Fruit fly (Drosophila melanogaster): Measurements from ENCODE around the gene CG12093.

DNA sequence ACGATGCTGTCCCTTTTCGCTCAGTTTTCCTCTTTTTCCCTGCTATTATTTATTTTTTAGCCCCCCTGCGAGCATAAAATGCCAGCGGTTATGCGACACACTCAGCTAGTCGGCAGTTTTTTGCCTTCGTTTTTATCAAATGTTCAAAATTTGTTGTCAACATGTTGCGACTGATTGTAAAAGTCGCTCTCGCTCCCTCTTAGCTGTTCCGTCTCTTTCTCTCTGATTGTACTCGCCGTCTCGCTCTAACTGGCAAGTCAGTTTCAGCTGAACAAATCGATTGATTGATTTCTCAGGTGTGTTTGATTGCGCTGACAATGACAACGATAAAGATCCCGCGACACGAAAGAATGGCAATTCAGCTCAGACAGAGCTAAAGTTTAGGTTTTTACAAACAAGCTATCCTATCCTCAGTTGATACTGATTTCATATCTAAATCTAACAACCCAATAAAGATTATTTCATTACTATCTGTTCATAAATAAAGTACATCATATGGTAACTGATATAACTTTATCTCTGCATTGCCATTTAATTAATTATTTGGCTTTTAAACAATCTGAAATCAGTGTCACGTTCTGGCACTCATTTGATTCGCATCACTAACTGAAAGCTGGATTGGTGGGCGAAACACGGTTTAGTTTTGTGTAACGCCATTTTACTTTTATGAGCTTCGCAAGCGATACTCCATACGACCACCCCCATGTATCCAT lies 28.0 kb downstream of the CG12093 start:
- TF ChIP-seq EcR (GFP tag; optimal IDR thresholded peaks at IDR 0.05) (no peak), CG34367 (tag; optimal IDR thresholded peaks at IDR 0.05) (no peak), CG13204 (GFP tag; optimal IDR thresholded peaks at IDR 0.05) (no peak), gl (tag; optimal IDR thresholded peaks at IDR 0.05) (no peak), rn (GFP tag; IDR thresholded peaks at IDR 0.05) (no peak), CG8301 (tag; optimal IDR thresholded peaks at IDR 0.05) (no peak), CG12605 (GFP tag; IDR thresholded peaks at IDR 0.05) (no peak), CG17806 (tag; optimal IDR thresholded peaks at IDR 0.05) (no peak), CG8159 (tag; optimal IDR thresholded peaks at IDR 0.05) (no peak), CG9948 (tag; optimal IDR thresholded peaks at IDR 0.05) (no peak), Pif1B (GFP tag; optimal IDR thresholded peaks at IDR 0.05) (no peak), CG10348 (GFP tag; IDR thresholded peaks at IDR 0.05) (no peak), Ets98B (GFP tag; IDR thresholded peaks at IDR 0.05) (no peak), fd96Ca (GFP tag; IDR thresholded peaks at IDR 0.05) (no peak)
